Worm (Caenorhabditis elegans) whole organism, young adult: ENCODE data around the gene ule-3.

Experiments used
- D2030.7 ChIP-seq: fragments of 200-800 bp; sonication (Bioruptor generic); IDR thresholded peaks from 2 replicates; pipeline ENCODE4 v1.3.6; 2022; ENCODE audit warnings: missing genetic modification reagents, missing genetic modification characterization, missing compliant biosample characterization
- F10E7.11 ChIP-seq: sonication (generic microtip); optimal IDR thresholded peaks from 2 replicates; lab custom pipeline; 2017; ENCODE audit warnings: mild to moderate bottlenecking, missing genetic modification characterization, moderate library complexity, missing compliant biosample characterization
- F23B12.7 ChIP-seq: sonication (generic microtip); optimal IDR thresholded peaks from 2 replicates; lab custom pipeline; 2017; ENCODE audit warnings: missing genetic modification characterization, mild to moderate bottlenecking, missing compliant biosample characterization, antibody characterized with exemption, moderate library complexity; ENCODE audit not compliant: insufficient read depth
- F37B4.10 ChIP-seq: fragments of 200-800 bp; sonication (Bioruptor generic); IDR thresholded peaks from 2 replicates; pipeline ENCODE4 v1.3.6; 2022; ENCODE audit warnings: missing genetic modification characterization, missing compliant biosample characterization
- F57A8.1 ChIP-seq: fragments of 200-800 bp; sonication (Bioruptor generic); optimal IDR thresholded peaks from 2 replicates; lab custom pipeline; 2018; ENCODE audit warnings: mild to moderate bottlenecking, missing genetic modification characterization, moderate library complexity, missing compliant biosample characterization
- Y53F4B.3 ChIP-seq: fragments of 200-800 bp; sonication (Bioruptor generic); IDR thresholded peaks from 2 replicates; pipeline ENCODE4 v1.3.6; 2022; ENCODE audit warnings: missing genetic modification reagents, missing genetic modification characterization, missing compliant biosample characterization
- Y53G8AR.9 ChIP-seq: fragments of 200-800 bp; sonication (Bioruptor generic); conservative IDR thresholded peaks from 2 replicates; pipeline ENCODE4 v1.3.6; 2022; ENCODE audit warnings: missing genetic modification reagents, missing genetic modification characterization, missing compliant biosample characterization
- athp-1 ChIP-seq: sonication (generic microtip); optimal IDR thresholded peaks from 2 replicates; lab custom pipeline; 2017; ENCODE audit warnings: mild to moderate bottlenecking, missing genetic modification characterization, missing compliant biosample characterization
- bed-1 ChIP-seq: fragments of 200-800 bp; sonication (Bioruptor generic); IDR thresholded peaks from 2 replicates; pipeline ENCODE4 v1.3.6; 2022; ENCODE audit warnings: missing genetic modification reagents, missing genetic modification characterization, missing compliant biosample characterization
- cebp-1 ChIP-seq, 2 experiments: fragments of 200-800 bp in 1 of 2; sonication (Bioruptor generic) in 1 of 2; sonication (generic microtip) in 1 of 2; IDR thresholded peaks in 1 of 2; optimal IDR thresholded peaks in 1 of 2; 2 replicates each; pipeline versions ENCODE4 v1.3.6 to Lab custom; 2017 to 2022; ENCODE audit warnings: missing compliant biosample characterization in 2 of 2, missing genetic modification characterization in 2 of 2, mild to moderate bottlenecking in 1 of 2, missing genetic modification reagents in 1 of 2, moderate library complexity in 1 of 2
- cebp-2 ChIP-seq: fragments of 200-800 bp; sonication (Bioruptor generic); IDR thresholded peaks from 2 replicates; pipeline ENCODE4 v1.3.6; 2022; ENCODE audit warnings: missing genetic modification characterization, missing compliant biosample characterization
- ceh-100 ChIP-seq: fragments of 200-800 bp; sonication (Bioruptor generic); IDR thresholded peaks from 2 replicates; pipeline ENCODE4 v1.3.6; 2022; ENCODE audit warnings: missing genetic modification reagents, missing genetic modification characterization, missing compliant biosample characterization
- ceh-27 ChIP-seq: fragments of 200-800 bp; sonication (Bioruptor generic); optimal IDR thresholded peaks from 2 replicates; lab custom pipeline; 2018; ENCODE audit warnings: mild to moderate bottlenecking, missing genetic modification characterization, moderate library complexity, missing compliant biosample characterization
- chd-7 ChIP-seq: sonication (generic microtip); optimal IDR thresholded peaks from 2 replicates; lab custom pipeline; 2016; ENCODE audit warnings: mild to moderate bottlenecking, missing genetic modification characterization, moderate library complexity, missing compliant biosample characterization
- egrh-3 ChIP-seq: fragments of 200-800 bp; sonication (Bioruptor generic); IDR thresholded peaks from 2 replicates; pipeline ENCODE4 v1.3.6; 2022; ENCODE audit warnings: missing genetic modification reagents, missing genetic modification characterization, missing compliant biosample characterization
- ets-4 ChIP-seq: fragments of 200-800 bp; sonication (Bioruptor generic); optimal IDR thresholded peaks from 2 replicates; lab custom pipeline; 2018; ENCODE audit warnings: mild to moderate bottlenecking, missing genetic modification characterization, missing compliant biosample characterization
- gei-17 ChIP-seq: fragments of 200-800 bp; sonication (Bioruptor generic); optimal IDR thresholded peaks from 2 replicates; lab custom pipeline; 2018; ENCODE audit warnings: mild to moderate bottlenecking, missing genetic modification characterization, missing compliant biosample characterization
- hlh-26 ChIP-seq: fragments of 200-800 bp; sonication (Bioruptor generic); conservative IDR thresholded peaks from 2 replicates; pipeline ENCODE4 v1.3.6; 2022; ENCODE audit warnings: missing genetic modification reagents, missing genetic modification characterization, missing compliant biosample characterization
- hmg-1.2 ChIP-seq: fragments of 200-800 bp; sonication (Bioruptor generic); IDR thresholded peaks from 2 replicates; pipeline ENCODE4 v1.3.6; 2022; ENCODE audit warnings: missing genetic modification reagents, missing genetic modification characterization, missing compliant biosample characterization
- hsf-1 ChIP-seq: fragments of 200-800 bp; sonication (Bioruptor generic); IDR thresholded peaks from 2 replicates; pipeline ENCODE4 v1.3.6; 2022; ENCODE audit warnings: missing genetic modification reagents, missing genetic modification characterization, missing compliant biosample characterization
- let-526 ChIP-seq: fragments of 200-800 bp; sonication (Bioruptor generic); IDR thresholded peaks from 2 replicates; pipeline ENCODE4 v1.3.6; 2022; ENCODE audit warnings: missing genetic modification reagents, missing genetic modification characterization, missing compliant biosample characterization
- lin-26 ChIP-seq: fragments of 200-800 bp; sonication (Bioruptor generic); IDR thresholded peaks from 2 replicates; pipeline ENCODE4 v1.3.6; 2022; ENCODE audit warnings: missing genetic modification reagents, missing genetic modification characterization, missing compliant biosample characterization
- lin-35 ChIP-seq, 3 experiments: fragments of 150-350 bp in 2 of 3; sonication (generic microtip) in 1 of 3; optimal IDR thresholded peaks; 2 replicates each; lab custom pipeline; 2014 to 2018; ENCODE audit warnings: missing biosample characterization in 3 of 3, missing genetic modification characterization in 3 of 3, missing genetic modification reagents in 3 of 3
- lin-40 ChIP-seq: sonication (generic microtip); optimal IDR thresholded peaks from 2 replicates; lab custom pipeline; 2016; ENCODE audit warnings: missing genetic modification characterization, mild to moderate bottlenecking, missing compliant biosample characterization, missing genotype, missing genetic modification reagents
- lir-1 ChIP-seq: fragments of 200-800 bp; sonication (Bioruptor generic); conservative IDR thresholded peaks from 2 replicates; pipeline ENCODE4 v1.3.6; 2022; ENCODE audit warnings: missing genetic modification reagents, missing genetic modification characterization, missing compliant biosample characterization
- lsl-1 ChIP-seq: fragments of 200-800 bp; sonication (Bioruptor generic); optimal IDR thresholded peaks from 2 replicates; lab custom pipeline; 2018; ENCODE audit warnings: mild to moderate bottlenecking, missing genetic modification characterization, moderate library complexity, missing compliant biosample characterization
- madf-8 ChIP-seq: fragments of 200-800 bp; sonication (Bioruptor generic); conservative IDR thresholded peaks from 2 replicates; pipeline ENCODE4 v1.3.6; 2022; ENCODE audit warnings: missing genetic modification reagents, missing genetic modification characterization, missing compliant biosample characterization
- nfya-1 ChIP-seq: sonication (generic microtip); optimal IDR thresholded peaks from 2 replicates; lab custom pipeline; 2017; ENCODE audit warnings: antibody characterized with exemption, missing compliant biosample characterization, missing genetic modification characterization, borderline replicate concordance; ENCODE audit not compliant: insufficient read depth
- nfya-2 ChIP-seq: fragments of 200-800 bp; sonication (Bioruptor generic); IDR thresholded peaks from 2 replicates; pipeline ENCODE4 v1.3.6; 2022; ENCODE audit warnings: missing genetic modification reagents, missing genetic modification characterization, missing compliant biosample characterization
- nhr-120 ChIP-seq: fragments of 200-800 bp; sonication (Bioruptor generic); IDR thresholded peaks from 2 replicates; pipeline ENCODE4 v1.3.6; 2022; ENCODE audit warnings: missing genetic modification characterization, missing compliant biosample characterization
- nhr-27 ChIP-seq: fragments of 200-800 bp; sonication (Bioruptor generic); optimal IDR thresholded peaks from 2 replicates; lab custom pipeline; 2018; ENCODE audit warnings: mild to moderate bottlenecking, missing genetic modification characterization, moderate library complexity, missing compliant biosample characterization
- nhr-90 ChIP-seq: sonication (generic microtip); optimal IDR thresholded peaks from 2 replicates; lab custom pipeline; 2016; ENCODE audit warnings: missing genotype, mild to moderate bottlenecking, missing genetic modification characterization, missing compliant biosample characterization
- rec-8 ChIP-seq, 2 experiments: sonication (generic microtip); optimal IDR thresholded peaks; 2 replicates each; lab custom pipeline; 2016; ENCODE audit warnings: mild to moderate bottlenecking in 2 of 2, missing genetic modification characterization in 2 of 2, missing genetic modification reagents in 2 of 2, missing genotype in 2 of 2, missing biosample characterization in 1 of 2, missing compliant biosample characterization in 1 of 2, moderate library complexity in 1 of 2
- sdz-38 ChIP-seq: sonication (generic microtip); optimal IDR thresholded peaks from 2 replicates; lab custom pipeline; 2016; ENCODE audit warnings: missing genotype, missing genetic modification characterization, missing compliant biosample characterization
- snpc-3.4 ChIP-seq: sonication (generic microtip); optimal IDR thresholded peaks from 2 replicates; lab custom pipeline; 2017; ENCODE audit warnings: missing genetic modification characterization, mild to moderate bottlenecking, missing compliant biosample characterization, antibody characterized with exemption, moderate library complexity, missing genotype, missing genetic modification reagents
- zfh-2 ChIP-seq: fragments of 200-800 bp; sonication (Bioruptor generic); conservative IDR thresholded peaks from 2 replicates; pipeline ENCODE4 v1.3.6; 2022; ENCODE audit warnings: missing genetic modification reagents, missing genetic modification characterization, missing compliant biosample characterization
- ztf-6 ChIP-seq: fragments of 200-800 bp; sonication (Bioruptor generic); IDR thresholded peaks from 2 replicates; pipeline ENCODE4 v1.3.6; 2022; ENCODE audit warnings: missing genetic modification reagents, missing genetic modification characterization, missing compliant biosample characterization

Gene ule-3

ce11 chrV:10793498-10793897 lies at the start of gene ule-3:
TSS of gene ule-3 (plus strand) at chrV:10793798.
- no peak for TF ChIP-seq sdz-38 (tag; lab: Kevin White, UChicago)
- TF ChIP-seq F37B4.10: no peak
- no peak for TF ChIP-seq gei-17 (GFP tag; lab: Kevin White, UChicago)
- TF ChIP-seq nhr-120: no peak
- no peak for TF ChIP-seq rec-8 (tag; optimal IDR thresholded peaks at IDR 0.05; lab: Kevin White, UChicago)
- no peak for TF ChIP-seq F57A8.1 (GFP tag; lab: Kevin White, UChicago)
- TF ChIP-seq lir-1 (GFP tag; lab: Robert Waterston, UW): no peak
- TF ChIP-seq lin-26 (GFP tag; lab: Robert Waterston, UW): no peak
- no peak for TF ChIP-seq snpc-3.4 (tag; lab: Kevin White, UChicago)
- TF ChIP-seq F10E7.11 (tag; lab: Kevin White, UChicago): no peak
- TF ChIP-seq hlh-26 (GFP tag; lab: Robert Waterston, UW): no peak
- no peak for TF ChIP-seq D2030.7 (GFP tag; lab: Robert Waterston, UW)
- no peak for TF ChIP-seq lin-35 (GFP tag; optimal IDR thresholded peaks at IDR 0.05; lab: Kevin White, UChicago)

ce11 chrV:10745034-10745433 lies 48.6 kb upstream of the ule-3 start, which contains the start of gene srj-21:
TSS of gene srj-21 (plus strand) at chrV:10745334.
- TF ChIP-seq hmg-1.2 (GFP tag; lab: Robert Waterston, UW) (no peak), madf-8 (GFP tag; lab: Robert Waterston, UW) (no peak), nfya-2 (no peak), chd-7 (tag; lab: Kevin White, UChicago) (no peak), ets-4 (no peak), ceh-100 (GFP tag; lab: Robert Waterston, UW) (no peak), nfya-1 (tag; lab: Kevin White, UChicago) (no peak), lin-40 (tag; lab: Kevin White, UChicago) (no peak), nhr-90 (tag; lab: Kevin White, UChicago) (no peak), cebp-2 (GFP tag; lab: Robert Waterston, UW) (no peak), zfh-2 (GFP tag; lab: Robert Waterston, UW) (no peak), let-526 (no peak), ztf-6 (no peak), hsf-1 (GFP tag; lab: Robert Waterston, UW) (no peak)

ce11 chrV:10747263-10747951 lies 46.2 kb upstream of the ule-3 start, which contains the start of the genes selt-1.2 and F28H7.2:
TSS of gene selt-1.2 (minus strand) at chrV:10747363.
TSS of gene F28H7.2 (plus strand) at chrV:10747901.
- TF ChIP-seq lir-1 (GFP tag; lab: Robert Waterston, UW) (no peak), nhr-27 (tag; lab: Kevin White, UChicago) (no peak), ets-4 (no peak), rec-8 (tag; optimal IDR thresholded peaks at IDR 0.05; lab: Kevin White, UChicago) (no peak), cebp-1 (GFP tag; IDR thresholded peaks at IDR 0.05; lab: Robert Waterston, UW) (no peak), cebp-1 (tag; optimal IDR thresholded peaks at IDR 0.05; lab: Kevin White, UChicago) (no peak), nhr-120 (no peak), lsl-1 (GFP tag; lab: Kevin White, UChicago) (no peak), egrh-3 (GFP tag; lab: Robert Waterston, UW) (no peak), athp-1 (tag; lab: Kevin White, UChicago) (no peak), Y53G8AR.9 (no peak), F23B12.7 (tag; lab: Kevin White, UChicago) (no peak), bed-1 (no peak), ceh-27 (GFP tag; lab: Kevin White, UChicago) (no peak), hmg-1.2 (GFP tag; lab: Robert Waterston, UW) (no peak), Y53F4B.3 (GFP tag; lab: Robert Waterston, UW) (no peak)
